Fruit fly (Drosophila melanogaster): ENCODE data around the gene CG42680.
A peak's percentile ranks its signal among the peaks of the same experiment; 100 is the strongest.

The CG42680 gene

dm6 chr2L:14606112-14606511 lies 18.1 kb upstream of the CG42680 start:
- TF ChIP-seq noc (tag; optimal IDR thresholded peaks at IDR 0.05) = no peak

- TF ChIP-seq noc (tag; optimal IDR thresholded peaks at IDR 0.05) = peak; percentile 41
Observed at dm6 chr2L:14599058-14599789, 11.2 kb upstream of the CG42680 start.

dm6 chr2L:14598357-14599057 lies 10.5 kb upstream of the CG42680 start:
- no peak for TF ChIP-seq noc (tag; optimal IDR thresholded peaks at IDR 0.05)

dm6 chr2L:14588615-14589247 lies 697 bp upstream of the CG42680 start:
- TF ChIP-seq noc (tag; optimal IDR thresholded peaks at IDR 0.05) = no peak

- no peak for TF ChIP-seq noc (tag; optimal IDR thresholded peaks at IDR 0.05)
Observed at dm6 chr2L:14586714-14587481, 1.1 kb downstream of the CG42680 start.

dm6 chr2L:14580693-14581572 lies 7.1 kb downstream of the CG42680 start:
- TF ChIP-seq noc (tag; optimal IDR thresholded peaks at IDR 0.05) = peak; percentile 47

dm6 chr2L:14579449-14579848 lies 8.6 kb downstream of the CG42680 start:
- no peak for TF ChIP-seq noc (tag; optimal IDR thresholded peaks at IDR 0.05)

- TF ChIP-seq noc (tag; optimal IDR thresholded peaks at IDR 0.05) = no peak
Observed at dm6 chr2L:14577167-14577566, 10.9 kb downstream of the CG42680 start.

- TF ChIP-seq noc (tag; optimal IDR thresholded peaks at IDR 0.05) = no peak
Observed at dm6 chr2L:14574852-14575251, 13.2 kb downstream of the CG42680 start.

- no peak for TF ChIP-seq noc (tag; optimal IDR thresholded peaks at IDR 0.05)
Observed at dm6 chr2L:14573216-14573909, 14.7 kb downstream of the CG42680 start.

dm6 chr2L:14571673-14572461 lies 16.2 kb downstream of the CG42680 start:
- TF ChIP-seq noc (tag; optimal IDR thresholded peaks at IDR 0.05) = no peak

dm6 chr2L:14570843-14571242 lies 17.2 kb downstream of the CG42680 start:
- TF ChIP-seq noc (tag; optimal IDR thresholded peaks at IDR 0.05) = no peak

dm6 chr2L:14570129-14570528 lies 17.9 kb downstream of the CG42680 start:
- TF ChIP-seq noc (tag; optimal IDR thresholded peaks at IDR 0.05) = no peak

dm6 chr2L:14569301-14569700 lies 18.7 kb downstream of the CG42680 start:
- no peak for TF ChIP-seq noc (tag; optimal IDR thresholded peaks at IDR 0.05)

Measured in whole organism, larva.